Fruit fly (Drosophila melanogaster) whole organism, embryonic: Measurements from ENCODE around the gene CG46042.

Experiments
- BEAF-32 ChIP-seq: fragments of 200-800 bp; sonication (Bioruptor generic); optimal IDR thresholded peaks from 3 replicates; lab custom pipeline; 2017; ENCODE audit warnings: missing biosample characterization, missing genetic modification characterization, mild to moderate bottlenecking, moderate library complexity, missing genetic modification reagents
- Blimp-1 ChIP-seq: fragments of 200-800 bp; sonication (Bioruptor generic); optimal IDR thresholded peaks from 3 replicates; lab custom pipeline; 2018; ENCODE audit warnings: missing biosample characterization, missing genetic modification characterization, mild to moderate bottlenecking, moderate library complexity, missing genetic modification reagents
- CG10565 ChIP-seq: fragments of 200-800 bp; sonication (Bioruptor generic); optimal IDR thresholded peaks from 3 replicates; lab custom pipeline; 2016; ENCODE audit warnings: missing biosample characterization, mild to moderate bottlenecking, missing genetic modification characterization
- CG10654 ChIP-seq: fragments of 200-800 bp; sonication (Bioruptor generic); optimal IDR thresholded peaks from 2 replicates; lab custom pipeline; 2016; ENCODE audit warnings: missing biosample characterization, missing genetic modification characterization
- CG12155 ChIP-seq: fragments of 200-800 bp; sonication (Bioruptor generic); optimal IDR thresholded peaks from 3 replicates; lab custom pipeline; 2016; ENCODE audit warnings: missing biosample characterization, missing genetic modification characterization
- CG1233 ChIP-seq: fragments of 200-800 bp; sonication (Bioruptor generic); optimal IDR thresholded peaks from 4 replicates; lab custom pipeline; 2018; ENCODE audit warnings: missing biosample characterization, mild to moderate bottlenecking, missing genetic modification characterization
- CG13123 ChIP-seq: fragments of 200-800 bp; sonication (Bioruptor generic); optimal IDR thresholded peaks from 2 replicates; lab custom pipeline; 2016; ENCODE audit warnings: missing biosample characterization, missing genetic modification characterization
- CG14965 ChIP-seq: fragments of 200-800 bp; sonication (Bioruptor generic); optimal IDR thresholded peaks from 2 replicates; lab custom pipeline; 2016; ENCODE audit warnings: missing biosample characterization, missing genetic modification characterization, borderline replicate concordance
- CG15011 ChIP-seq: fragments of 200-800 bp; sonication (Bioruptor generic); optimal IDR thresholded peaks from 3 replicates; lab custom pipeline; 2018; ENCODE audit warnings: missing biosample characterization, mild to moderate bottlenecking, missing genetic modification characterization
- CG15601 ChIP-seq: fragments of 200-800 bp; sonication (Bioruptor generic); optimal IDR thresholded peaks from 3 replicates; lab custom pipeline; 2019; ENCODE audit warnings: missing biosample characterization, mild to moderate bottlenecking, missing genetic modification characterization, moderate library complexity
- CG17802 ChIP-seq: fragments of 200-800 bp; sonication (Bioruptor generic); optimal IDR thresholded peaks from 2 replicates; lab custom pipeline; 2018; ENCODE audit warnings: missing biosample characterization, mild to moderate bottlenecking, missing genetic modification characterization, moderate library complexity
- CG2712 ChIP-seq: fragments of 200-800 bp; optimal IDR thresholded peaks from 3 replicates; lab custom pipeline; 2019; ENCODE audit warnings: missing biosample characterization, mild to moderate bottlenecking, missing genetic modification characterization, moderate library complexity
- CG4617 ChIP-seq: fragments of 200-800 bp; sonication (Bioruptor generic); optimal IDR thresholded peaks from 3 replicates; lab custom pipeline; 2016; ENCODE audit warnings: missing biosample characterization, missing genetic modification characterization, borderline replicate concordance
- CG4707 ChIP-seq: fragments of 200-800 bp; sonication (Bioruptor generic); optimal IDR thresholded peaks from 2 replicates; lab custom pipeline; 2018; ENCODE audit warnings: missing biosample characterization, mild to moderate bottlenecking, missing genetic modification characterization, moderate library complexity
- CG4730 ChIP-seq: fragments of 200-800 bp; sonication (Bioruptor generic); IDR thresholded peaks from 2 replicates; pipeline ENCODE4 v1.3.6; 2022; ENCODE audit warnings: missing biosample characterization, missing genetic modification characterization
- CG6689 ChIP-seq: fragments of 200-800 bp; sonication (Bioruptor generic); IDR thresholded peaks from 2 replicates; pipeline ENCODE4 v1.3.6; 2022; ENCODE audit warnings: missing biosample characterization, missing genetic modification characterization
- CG7745 ChIP-seq: fragments of 200-800 bp; sonication (Bioruptor generic); optimal IDR thresholded peaks from 2 replicates; lab custom pipeline; 2018; ENCODE audit warnings: missing biosample characterization, mild to moderate bottlenecking, missing genetic modification characterization, moderate library complexity
- CG7839 ChIP-seq: fragments of 200-800 bp; sonication (Bioruptor generic); optimal IDR thresholded peaks from 3 replicates; lab custom pipeline; 2018; ENCODE audit warnings: missing biosample characterization, mild to moderate bottlenecking, missing genetic modification characterization, moderate library complexity
- CG8359 ChIP-seq: fragments of 200-800 bp; sonication (Bioruptor generic); optimal IDR thresholded peaks from 2 replicates; lab custom pipeline; 2017; ENCODE audit warnings: missing biosample characterization, mild to moderate bottlenecking, missing genetic modification characterization, borderline replicate concordance
- CG9215 ChIP-seq: fragments of 200-800 bp; sonication (Bioruptor generic); IDR thresholded peaks from 2 replicates; pipeline ENCODE4 v1.3.6; 2022; ENCODE audit warnings: missing biosample characterization, missing genetic modification characterization
- CrebB ChIP-seq: fragments of 200-800 bp; sonication (Bioruptor generic); optimal IDR thresholded peaks from 3 replicates; lab custom pipeline; 2018; ENCODE audit warnings: missing biosample characterization, mild to moderate bottlenecking, missing genetic modification characterization
- D19A ChIP-seq: fragments of 200-800 bp; optimal IDR thresholded peaks from 3 replicates; lab custom pipeline; 2019; ENCODE audit warnings: missing biosample characterization, mild to moderate bottlenecking, missing genetic modification characterization, moderate library complexity
- Dad ChIP-seq: fragments of 200-800 bp; sonication (Bioruptor generic); optimal IDR thresholded peaks from 3 replicates; lab custom pipeline; 2016; ENCODE audit warnings: missing biosample characterization, missing genetic modification characterization
- H2.0 ChIP-seq: fragments of 200-800 bp; sonication (Bioruptor generic); IDR thresholded peaks from 2 replicates; pipeline ENCODE4 v1.3.6; 2022; ENCODE audit warnings: missing biosample characterization, missing genetic modification characterization
- Hr39 ChIP-seq: fragments of >200 bp; optimal IDR thresholded peaks from 2 replicates; lab custom pipeline; 2017
- Jarid2 ChIP-seq: fragments of 200-800 bp; sonication (Bioruptor generic); optimal IDR thresholded peaks from 3 replicates; lab custom pipeline; 2017; ENCODE audit warnings: mild to moderate bottlenecking, missing biosample characterization, missing genetic modification reagents, missing genetic modification characterization
- Meics ChIP-seq: fragments of 200-800 bp; sonication (Bioruptor generic); optimal IDR thresholded peaks from 2 replicates; lab custom pipeline; 2017; ENCODE audit warnings: missing biosample characterization, mild to moderate bottlenecking, missing genetic modification characterization
- Mes4 ChIP-seq: fragments of 200-800 bp; sonication (Bioruptor generic); optimal IDR thresholded peaks from 2 replicates; lab custom pipeline; 2016; ENCODE audit warnings: missing biosample characterization, missing genetic modification characterization
- Nf-YA ChIP-seq: fragments of 200-800 bp; sonication (Bioruptor generic); IDR thresholded peaks from 2 replicates; pipeline ENCODE4 v1.3.6; 2022; ENCODE audit warnings: missing biosample characterization, missing genetic modification characterization
- Ravus ChIP-seq: fragments of 200-800 bp; sonication (Bioruptor generic); IDR thresholded peaks from 2 replicates; pipeline ENCODE4 v1.3.6; 2022; ENCODE audit warnings: missing biosample characterization, missing genetic modification characterization
- Sry-β ChIP-seq: fragments of 200-800 bp; sonication (Bioruptor generic); optimal IDR thresholded peaks from 2 replicates; lab custom pipeline; 2018; ENCODE audit warnings: missing biosample characterization, mild to moderate bottlenecking, missing genetic modification characterization, moderate library complexity
- Stat92E ChIP-seq, 3 experiments: fragments of >200 bp in 2 of 3; fragments of 200-800 bp in 1 of 3; sonication (Bioruptor generic) in 1 of 3; optimal IDR thresholded peaks; 2 replicates each; lab custom pipeline; 2017 to 2019; ENCODE audit warnings: missing biosample characterization in 3 of 3, missing genetic modification characterization in 3 of 3, mild to moderate bottlenecking in 1 of 3, moderate library complexity in 1 of 3
- cas ChIP-seq: fragments of 200-800 bp; sonication (Bioruptor generic); IDR thresholded peaks from 2 replicates; pipeline ENCODE4 v1.3.6; 2022; ENCODE audit warnings: missing biosample characterization, missing genetic modification characterization
- cato ChIP-seq: fragments of 200-800 bp; sonication (Bioruptor generic); optimal IDR thresholded peaks from 2 replicates; lab custom pipeline; 2016; ENCODE audit warnings: missing biosample characterization, missing genetic modification characterization, borderline replicate concordance
- dimm ChIP-seq: fragments of 200-800 bp; sonication (Bioruptor generic); IDR thresholded peaks from 2 replicates; pipeline ENCODE4 v1.3.6; 2022; ENCODE audit warnings: missing biosample characterization, missing genetic modification characterization
- her ChIP-seq: fragments of 200-800 bp; sonication (Bioruptor generic); optimal IDR thresholded peaks from 2 replicates; lab custom pipeline; 2016; ENCODE audit warnings: missing biosample characterization, missing genetic modification characterization
- inv ChIP-seq: fragments of 200-800 bp; sonication (Bioruptor generic); IDR thresholded peaks from 2 replicates; pipeline ENCODE4 v1.3.6; 2022; ENCODE audit warnings: missing biosample characterization, missing genetic modification characterization; ENCODE audit not compliant: partially characterized antibody
- lilli ChIP-seq: fragments of 200-800 bp; sonication (Bioruptor generic); optimal IDR thresholded peaks from 3 replicates; lab custom pipeline; 2016; ENCODE audit warnings: missing biosample characterization, missing genetic modification characterization
- pan ChIP-seq, 4 experiments: fragments of >200 bp in 3 of 4; fragments of 200-800 bp in 1 of 4; sonication (Bioruptor generic) in 1 of 4; optimal IDR thresholded peaks in 3 of 4; IDR thresholded peaks in 1 of 4; 2 replicates each; pipeline versions ENCODE4 v1.3.6 to Lab custom; 2017 to 2022; ENCODE audit warnings: missing biosample characterization in 2 of 4, missing genetic modification characterization in 2 of 4, mixed read lengths in 1 of 4
- pfk ChIP-seq: fragments of 200-800 bp; sonication (Bioruptor generic); optimal IDR thresholded peaks from 2 replicates; lab custom pipeline; 2018; ENCODE audit warnings: missing biosample characterization, mild to moderate bottlenecking, missing genetic modification characterization, moderate library complexity
- pnt ChIP-seq: fragments of 200-800 bp; sonication (Bioruptor generic); optimal IDR thresholded peaks from 3 replicates; lab custom pipeline; 2016; ENCODE audit warnings: missing biosample characterization, missing genetic modification characterization
- psq ChIP-seq: fragments of 200-800 bp; sonication (Bioruptor generic); optimal IDR thresholded peaks from 2 replicates; lab custom pipeline; 2017; ENCODE audit warnings: missing biosample characterization, missing genetic modification characterization
- sd ChIP-seq: fragments of 200-800 bp; sonication (Bioruptor generic); optimal IDR thresholded peaks from 3 replicates; lab custom pipeline; 2018; ENCODE audit warnings: missing biosample characterization, mild to moderate bottlenecking, missing genetic modification characterization, moderate library complexity
- sima ChIP-seq: fragments of 200-800 bp; sonication (Bioruptor generic); optimal IDR thresholded peaks from 2 replicates; lab custom pipeline; 2016; ENCODE audit warnings: missing biosample characterization, missing genetic modification characterization
- tgo ChIP-seq: fragments of 200-800 bp; sonication (Bioruptor generic); IDR thresholded peaks from 3 replicates; pipeline ENCODE4 v1.3.6; 2022; ENCODE audit warnings: missing biosample characterization, missing genetic modification characterization
- ttk ChIP-seq: fragments of 200-800 bp; sonication (Bioruptor generic); IDR thresholded peaks from 2 replicates; pipeline ENCODE4 v2.1.2; 2022; ENCODE audit warnings: missing biosample characterization, missing genetic modification characterization
- usp ChIP-seq: fragments of >200 bp; optimal IDR thresholded peaks from 2 replicates; lab custom pipeline; 2017; ENCODE audit warnings: missing biosample characterization, missing genetic modification characterization
- vfl ChIP-seq: fragments of 200-800 bp; sonication (Bioruptor generic); optimal IDR thresholded peaks from 2 replicates; lab custom pipeline; 2016; ENCODE audit warnings: missing biosample characterization, missing genetic modification characterization
- vnd ChIP-seq: fragments of 200-800 bp; sonication (Bioruptor generic); IDR thresholded peaks from 3 replicates; pipeline ENCODE4 v1.3.6; 2022; ENCODE audit warnings: missing biosample characterization, missing genetic modification characterization; ENCODE audit not compliant: partially characterized antibody

Gene CG46042

dm6 chr3R:19904865-19905373 lies 37.3 kb downstream of the CG46042 start, which contains the start of the genes Surf6 and RhoGAP92B (continued):
- TF ChIP-seq BEAF-32 (GFP tag; lab: Kevin White, UChicago) (peak; percentile 60), Dad (GFP tag; lab: Kevin White, UChicago) (peak; percentile 50), H2.0 (GFP tag; lab: Robert Waterston, UW) (no peak), her (GFP tag; lab: Kevin White, UChicago) (peak; percentile 63), CG7745 (tag; lab: Kevin White, UChicago) (no peak), sd (peak; percentile 67), CG7839 (tag; lab: Kevin White, UChicago) (peak; percentile 53), Ravus (GFP tag; lab: Robert Waterston, UW) (no peak), vfl (GFP tag; lab: Kevin White, UChicago) (peak; percentile 40), CG13123 (GFP tag; lab: Kevin White, UChicago) (no peak), CG17802 (tag; lab: Kevin White, UChicago) (peak; percentile 44), CG9215 (peak; percentile 44), CG12155 (GFP tag; lab: Kevin White, UChicago) (peak; percentile 56), lilli (GFP tag; lab: Kevin White, UChicago) (peak; percentile 71), CG10565 (GFP tag; lab: Kevin White, UChicago) (no peak), tgo (0 out of 3 replicates have a peak, but pooled peaks have one; percentile 13), CG4730 (GFP tag; lab: Robert Waterston, UW) (no peak), CG2712 (peak; percentile 67), Nf-YA (GFP tag; lab: Robert Waterston, UW) (no peak), pfk (peak; percentile 0), usp (GFP tag; lab: Kevin White, UChicago) (no peak), pnt (no peak), vnd (GFP tag; lab: Robert Waterston, UW) (no peak), CG14965 (GFP tag; lab: Kevin White, UChicago) (no peak), cato (GFP tag; lab: Kevin White, UChicago) (no peak), CG1233 (GFP tag; lab: Kevin White, UChicago) (peak; percentile 65), CrebB (tag; lab: Kevin White, UChicago) (no peak), Jarid2 (peak; percentile 53), CG10654 (GFP tag; lab: Kevin White, UChicago) (peak; percentile 54), Stat92E (GFP tag; optimal IDR thresholded peaks at IDR 0.05; lab: Kevin White, UChicago) (peak in 1 of 3 experiments; percentile 71), CG8359 (GFP tag; lab: Kevin White, UChicago) (peak; percentile 4), D19A (peak; percentile 38), ttk (peak; percentile 19; the same call in 1 of the 2 replicates), CG4707 (GFP tag; lab: Kevin White, UChicago) (no peak), psq (GFP tag; lab: Kevin White, UChicago) (no peak), Blimp-1 (peak; percentile 46), Mes4 (GFP tag; lab: Kevin White, UChicago) (peak; percentile 68), CG4617 (GFP tag; lab: Kevin White, UChicago) (peak; percentile 79), Hr39 (lab: Kevin White, UChicago) (no peak), CG15011 (GFP tag; lab: Kevin White, UChicago) (no peak), cas (GFP tag; lab: Robert Waterston, UW) (peak; percentile 54; the same call in 1 of the 2 replicates), sima (no peak), CG6689 (peak; percentile 57), CG15601 (tag; lab: Kevin White, UChicago) (peak; percentile 72), pan (optimal IDR thresholded peaks at IDR 0.05; lab: Kevin White, UChicago) (no peak), pan (GFP tag; optimal IDR thresholded peaks at IDR 0.05 in 1 of 2, IDR thresholded peaks at IDR 0.05 in 1 of 2) (peak in 1 of 2 experiments; percentile 30), inv (GFP tag; lab: Robert Waterston, UW) (no peak), Sry-β (GFP tag; lab: Kevin White, UChicago) (peak; percentile 0), dimm (GFP tag; lab: Robert Waterston, UW) (no peak), Meics (GFP tag; lab: Kevin White, UChicago) (peak; percentile 69)
